Fruit fly (Drosophila melanogaster) whole organism: ENCODE results near the gene RNaseX25.

Experiments used
- CG8478 ChIP-seq: fragments of >200 bp; optimal IDR thresholded peaks from 2 replicates; lab custom pipeline; 2018; ENCODE audit warnings: inconsistent platforms
- Dll ChIP-seq: fragments of >200 bp; optimal IDR thresholded peaks from 2 replicates; lab custom pipeline; 2017
- EcR ChIP-seq, 2 experiments: fragments of >200 bp; optimal IDR thresholded peaks; 2 replicates each; lab custom pipeline; 2017; ENCODE audit warnings: missing biosample characterization in 2 of 2, missing genetic modification characterization in 2 of 2, missing genetic modification reagents in 2 of 2
- pan ChIP-seq: fragments of >200 bp; optimal IDR thresholded peaks from 2 replicates; lab custom pipeline; 2017
- psq ChIP-seq: fragments of >200 bp; optimal IDR thresholded peaks from 2 replicates; lab custom pipeline; 2017
- usp ChIP-seq: fragments of >200 bp; optimal IDR thresholded peaks from 2 replicates; lab custom pipeline; 2017; ENCODE audit warnings: missing biosample characterization, missing genetic modification characterization, mixed read lengths

dm6 chr3L:7943950-7944349 lies 26.4 kb upstream of the RNaseX25 start:
- TF ChIP-seq pan (lab: Kevin White, UChicago) (no peak), EcR (GFP tag; optimal IDR thresholded peaks at IDR 0.05; lab: Kevin White, UChicago) (no peak), CG8478 (lab: Kevin White, UChicago) (no peak), usp (no peak), psq (lab: Kevin White, UChicago) (no peak), Dll (lab: Kevin White, UChicago) (no peak)
